Fruit fly (Drosophila melanogaster) whole organism, embryonic: Measurements from ENCODE around the gene CG13088.
A peak's percentile ranks its signal among the peaks of the same experiment; 100 is the strongest.

Source experiments
- Atf3 ChIP-seq: fragments of 200-800 bp; sonication (Bioruptor generic); optimal IDR thresholded peaks from 3 replicates; lab custom pipeline; 2016; ENCODE audit warnings: missing biosample characterization, missing genetic modification characterization
- Awh ChIP-seq: fragments of 200-800 bp; sonication (Bioruptor generic); IDR thresholded peaks from 2 replicates; pipeline ENCODE4, ENCODE4 v1.3.6; 2022; ENCODE audit warnings: missing biosample characterization, missing genetic modification characterization
- BEAF-32 ChIP-seq: fragments of 200-800 bp; sonication (Bioruptor generic); optimal IDR thresholded peaks from 3 replicates; lab custom pipeline; 2017; ENCODE audit warnings: missing biosample characterization, missing genetic modification characterization, mild to moderate bottlenecking, moderate library complexity, missing genetic modification reagents
- Bgb ChIP-seq: fragments of 200-800 bp; sonication (Bioruptor generic); IDR thresholded peaks from 2 replicates; pipeline ENCODE4 v1.3.6; 2022; ENCODE audit warnings: missing biosample characterization, missing genetic modification characterization; ENCODE audit not compliant: partially characterized antibody
- CG10959 ChIP-seq: fragments of 200-800 bp; sonication (Bioruptor generic); IDR thresholded peaks from 2 replicates; pipeline ENCODE4 v1.3.6; 2022; ENCODE audit warnings: missing biosample characterization, missing genetic modification characterization
- CG14050 ChIP-seq: fragments of 200-800 bp; sonication (Bioruptor generic); IDR thresholded peaks from 3 replicates; pipeline ENCODE4 v1.3.6; 2022; ENCODE audit warnings: missing biosample characterization, missing genetic modification characterization
- CG14710 ChIP-seq: fragments of 200-800 bp; sonication (Bioruptor generic); optimal IDR thresholded peaks from 3 replicates; lab custom pipeline; 2019; ENCODE audit warnings: missing biosample characterization, mild to moderate bottlenecking, missing genetic modification characterization, moderate library complexity
- CG15479 ChIP-seq: fragments of 200-800 bp; sonication (Bioruptor generic); optimal IDR thresholded peaks from 3 replicates; lab custom pipeline; 2019; ENCODE audit warnings: missing biosample characterization, mild to moderate bottlenecking, missing genetic modification characterization, moderate library complexity
- CG17328 ChIP-seq: fragments of 200-800 bp; sonication (Bioruptor generic); IDR thresholded peaks from 2 replicates; pipeline ENCODE4 v1.3.6; 2022; ENCODE audit warnings: missing biosample characterization, missing genetic modification characterization
- CG1832 ChIP-seq: fragments of 200-800 bp; sonication (Bioruptor generic); optimal IDR thresholded peaks from 2 replicates; lab custom pipeline; 2017; ENCODE audit warnings: missing biosample characterization, mild to moderate bottlenecking, missing genetic modification characterization, inconsistent platforms
- CG18476 ChIP-seq: fragments of 200-800 bp; sonication (Bioruptor generic); optimal IDR thresholded peaks from 2 replicates; lab custom pipeline; 2016; ENCODE audit warnings: missing biosample characterization, mild to moderate bottlenecking, missing genetic modification characterization
- CG32532 ChIP-seq: fragments of 200-800 bp; sonication (Bioruptor generic); IDR thresholded peaks from 2 replicates; pipeline ENCODE4 v1.3.6; 2022; ENCODE audit warnings: missing biosample characterization, missing genetic modification characterization
- CG33213 ChIP-seq: fragments of 200-800 bp; sonication (Bioruptor generic); optimal IDR thresholded peaks from 3 replicates; lab custom pipeline; 2016; ENCODE audit warnings: missing biosample characterization, missing genetic modification characterization
- CG4360 ChIP-seq: fragments of 200-800 bp; sonication (Bioruptor generic); IDR thresholded peaks from 2 replicates; pipeline ENCODE4 v1.3.6; 2022; ENCODE audit warnings: missing biosample characterization, missing genetic modification characterization
- CG5953 ChIP-seq: fragments of 200-800 bp; sonication (Bioruptor generic); IDR thresholded peaks from 2 replicates; pipeline ENCODE4 v1.3.6; 2022; ENCODE audit warnings: missing biosample characterization, missing genetic modification characterization
- CG6689 ChIP-seq: fragments of 200-800 bp; sonication (Bioruptor generic); IDR thresholded peaks from 2 replicates; pipeline ENCODE4 v1.3.6; 2022; ENCODE audit warnings: missing biosample characterization, missing genetic modification characterization
- CG7745 ChIP-seq: fragments of 200-800 bp; sonication (Bioruptor generic); optimal IDR thresholded peaks from 2 replicates; lab custom pipeline; 2018; ENCODE audit warnings: missing biosample characterization, mild to moderate bottlenecking, missing genetic modification characterization, moderate library complexity
- Dll ChIP-seq: fragments of 200-800 bp; sonication (Bioruptor generic); IDR thresholded peaks from 4 replicates; pipeline ENCODE4 v1.3.6; 2022; ENCODE audit warnings: missing biosample characterization, missing genetic modification characterization; ENCODE audit not compliant: partially characterized antibody
- Doc2 ChIP-seq: fragments of 200-800 bp; sonication (Bioruptor generic); IDR thresholded peaks from 2 replicates; pipeline ENCODE4 v1.3.6; 2022; ENCODE audit warnings: missing biosample characterization, missing genetic modification characterization
- Drgx ChIP-seq: fragments of 200-800 bp; sonication (Bioruptor generic); IDR thresholded peaks from 2 replicates; pipeline ENCODE4 v1.3.6; 2022; ENCODE audit warnings: missing biosample characterization, missing genetic modification characterization
- GATAe ChIP-seq: fragments of 200-800 bp; sonication (Bioruptor generic); conservative IDR thresholded peaks from 2 replicates; pipeline ENCODE4 v1.3.6; 2022; ENCODE audit warnings: missing biosample characterization, missing genetic modification characterization
- HLH3B ChIP-seq: fragments of 200-800 bp; sonication (Bioruptor generic); IDR thresholded peaks from 2 replicates; pipeline ENCODE4 v1.3.6; 2022; ENCODE audit warnings: missing biosample characterization, missing genetic modification characterization
- HLH4C ChIP-seq: fragments of 200-800 bp; sonication (Bioruptor generic); IDR thresholded peaks from 3 replicates; pipeline ENCODE4 v1.3.6; 2022; ENCODE audit warnings: missing biosample characterization, missing genetic modification characterization; ENCODE audit not compliant: partially characterized antibody
- Hr39 ChIP-seq: fragments of >200 bp; optimal IDR thresholded peaks from 2 replicates; lab custom pipeline; 2017
- Mes4 ChIP-seq: fragments of 200-800 bp; sonication (Bioruptor generic); optimal IDR thresholded peaks from 2 replicates; lab custom pipeline; 2016; ENCODE audit warnings: missing biosample characterization, missing genetic modification characterization
- Oli ChIP-seq: fragments of 200-800 bp; sonication (Bioruptor generic); optimal IDR thresholded peaks from 2 replicates; lab custom pipeline; 2018; ENCODE audit warnings: missing biosample characterization, mild to moderate bottlenecking, missing genetic modification characterization, moderate library complexity
- Poxn ChIP-seq: fragments of 200-800 bp; sonication (Bioruptor generic); IDR thresholded peaks from 2 replicates; pipeline ENCODE4 v1.3.6; 2022; ENCODE audit warnings: missing biosample characterization, missing genetic modification characterization
- Rfx ChIP-seq: fragments of 200-800 bp; sonication (Bioruptor generic); IDR thresholded peaks from 2 replicates; pipeline ENCODE4 v1.3.6; 2022; ENCODE audit warnings: missing biosample characterization, missing genetic modification characterization
- Scr ChIP-seq: fragments of 200-800 bp; sonication (Bioruptor generic); IDR thresholded peaks from 2 replicates; pipeline ENCODE4 v1.3.6; 2022; ENCODE audit warnings: missing biosample characterization, missing genetic modification characterization; ENCODE audit not compliant: partially characterized antibody
- Stat92E ChIP-seq, 3 experiments: fragments of >200 bp in 2 of 3; fragments of 200-800 bp in 1 of 3; sonication (Bioruptor generic) in 1 of 3; optimal IDR thresholded peaks; 2 replicates each; lab custom pipeline; 2017 to 2019; ENCODE audit warnings: missing biosample characterization in 3 of 3, missing genetic modification characterization in 3 of 3, mild to moderate bottlenecking in 1 of 3, moderate library complexity in 1 of 3
- Trl ChIP-seq, 3 experiments: fragments of >200 bp in 2 of 3; fragments of 200-800 bp in 1 of 3; sonication (Bioruptor generic) in 1 of 3; optimal IDR thresholded peaks; 2 replicates in 1 of 3; 3 replicates in 2 of 3; lab custom pipeline; 2016 to 2017; ENCODE audit warnings: missing biosample characterization in 1 of 3, missing genetic modification characterization in 1 of 3
- bsh ChIP-seq, 2 experiments: fragments of 200-800 bp; sonication (Bioruptor generic); optimal IDR thresholded peaks; 2 replicates each; lab custom pipeline; 2017 to 2018; ENCODE audit warnings: mild to moderate bottlenecking in 2 of 2, missing biosample characterization in 2 of 2, missing genetic modification characterization in 2 of 2, moderate library complexity in 1 of 2
- cwo ChIP-seq: fragments of 200-800 bp; sonication (Bioruptor generic); optimal IDR thresholded peaks from 3 replicates; lab custom pipeline; 2017; ENCODE audit warnings: missing biosample characterization, missing genetic modification characterization, mild to moderate bottlenecking, moderate library complexity, missing genetic modification reagents
- ems ChIP-seq: fragments of 200-800 bp; sonication (Bioruptor generic); optimal IDR thresholded peaks from 3 replicates; lab custom pipeline; 2016; ENCODE audit warnings: missing biosample characterization, missing genetic modification characterization
- eve ChIP-seq, 2 experiments: fragments of >200 bp; optimal IDR thresholded peaks; 2 replicates each; lab custom pipeline; 2017; ENCODE audit warnings: missing biosample characterization in 2 of 2, missing genetic modification characterization in 2 of 2
- exex ChIP-seq: fragments of 200-800 bp; sonication (Bioruptor generic); optimal IDR thresholded peaks from 4 replicates; lab custom pipeline; 2018; ENCODE audit warnings: missing biosample characterization, mild to moderate bottlenecking, missing genetic modification characterization, moderate library complexity
- fd3F ChIP-seq: fragments of 200-800 bp; sonication (Bioruptor generic); optimal IDR thresholded peaks from 2 replicates; lab custom pipeline; 2018; ENCODE audit warnings: missing biosample characterization, mild to moderate bottlenecking, missing genetic modification characterization, moderate library complexity
- gcm2 ChIP-seq: fragments of 200-800 bp; sonication (Bioruptor generic); optimal IDR thresholded peaks from 2 replicates; lab custom pipeline; 2016; ENCODE audit warnings: missing biosample characterization, missing genetic modification characterization
- her ChIP-seq: fragments of 200-800 bp; sonication (Bioruptor generic); optimal IDR thresholded peaks from 2 replicates; lab custom pipeline; 2016; ENCODE audit warnings: missing biosample characterization, missing genetic modification characterization
- mam ChIP-seq: fragments of 200-800 bp; sonication (Bioruptor generic); optimal IDR thresholded peaks from 3 replicates; lab custom pipeline; 2016; ENCODE audit warnings: missing biosample characterization, missing genetic modification characterization
- mld ChIP-seq: fragments of 200-800 bp; sonication (Bioruptor generic); IDR thresholded peaks from 3 replicates; pipeline ENCODE4 v1.3.6; 2022; ENCODE audit warnings: missing biosample characterization, missing genetic modification characterization; ENCODE audit not compliant: partially characterized antibody
- pum ChIP-seq: fragments of 200-800 bp; sonication (Bioruptor generic); optimal IDR thresholded peaks from 2 replicates; lab custom pipeline; 2016; ENCODE audit warnings: missing biosample characterization, missing genetic modification characterization
- seq ChIP-seq: fragments of 200-800 bp; sonication (Bioruptor generic); IDR thresholded peaks from 2 replicates; pipeline ENCODE4 v1.3.6; 2022; ENCODE audit warnings: missing biosample characterization, missing genetic modification characterization
- sima ChIP-seq: fragments of 200-800 bp; sonication (Bioruptor generic); optimal IDR thresholded peaks from 2 replicates; lab custom pipeline; 2016; ENCODE audit warnings: missing biosample characterization, missing genetic modification characterization
- sna ChIP-seq: fragments of 200-800 bp; sonication (Bioruptor generic); IDR thresholded peaks from 2 replicates; pipeline ENCODE4 v1.3.6; 2022; ENCODE audit warnings: missing biosample characterization, missing genetic modification characterization; ENCODE audit not compliant: partially characterized antibody
- tll ChIP-seq, 2 experiments: fragments of 200-800 bp in 1 of 2; fragments of >200 bp in 1 of 2; sonication (Bioruptor generic) in 1 of 2; optimal IDR thresholded peaks; 2 replicates each; lab custom pipeline; 2017 to 2019; ENCODE audit warnings: missing biosample characterization in 2 of 2, missing genetic modification characterization in 2 of 2, mild to moderate bottlenecking in 1 of 2, moderate library complexity in 1 of 2
- ttk ChIP-seq: fragments of 200-800 bp; sonication (Bioruptor generic); IDR thresholded peaks from 2 replicates; pipeline ENCODE4 v2.1.2; 2022; ENCODE audit warnings: missing biosample characterization, missing genetic modification characterization
- unc-4 ChIP-seq: fragments of 200-800 bp; sonication (Bioruptor generic); IDR thresholded peaks from 2 replicates; pipeline ENCODE4 v1.3.6; 2022; ENCODE audit warnings: missing biosample characterization, missing genetic modification characterization; ENCODE audit not compliant: partially characterized antibody
- zen2 ChIP-seq: fragments of 200-800 bp; sonication (Bioruptor generic); IDR thresholded peaks from 3 replicates; pipeline ENCODE4 v1.3.6; 2022; ENCODE audit warnings: missing biosample characterization, missing genetic modification characterization; ENCODE audit not compliant: partially characterized antibody

The CG13088 gene

DNA sequence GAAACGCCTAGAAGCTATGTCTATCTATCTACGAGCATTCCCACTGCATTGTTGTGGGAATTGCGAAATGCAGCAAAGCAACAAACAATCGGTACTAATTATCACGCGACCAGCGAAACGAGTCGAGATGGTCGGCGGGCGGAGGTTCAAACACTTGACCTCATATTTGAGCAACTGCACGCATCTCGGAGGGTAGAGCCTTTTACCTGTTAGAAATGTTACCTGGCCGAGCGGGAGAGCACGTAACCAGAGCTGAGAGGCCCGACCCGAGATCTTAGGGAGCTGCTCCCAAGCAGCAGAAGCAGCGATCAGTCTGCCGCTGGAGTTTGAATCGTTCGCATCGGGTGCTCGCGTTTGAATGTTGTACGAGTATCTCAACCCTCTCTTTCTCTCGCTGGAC is 10.4 kb upstream of the CG13088 start:
- TF ChIP-seq Drgx (no peak), eve (GFP tag; optimal IDR thresholded peaks at IDR 0.05; lab: Kevin White, UChicago) (no peak), fd3F (GFP tag; lab: Kevin White, UChicago) (no peak), cwo (GFP tag; lab: Kevin White, UChicago) (peak; percentile 51), Trl (optimal IDR thresholded peaks at IDR 0.05; lab: Kevin White, UChicago) (peak; percentile 43 to 69), Trl (GFP tag; optimal IDR thresholded peaks at IDR 0.05; lab: Kevin White, UChicago) (no peak), CG5953 (no peak), Mes4 (GFP tag; lab: Kevin White, UChicago) (no peak), CG4360 (GFP tag; lab: Robert Waterston, UW) (0 out of 2 replicates have a peak, but pooled peaks have one; percentile 15), HLH3B (GFP tag; lab: Robert Waterston, UW) (no peak), Scr (GFP tag; lab: Robert Waterston, UW) (no peak), exex (tag; lab: Kevin White, UChicago) (no peak), ttk (GFP tag; lab: Robert Waterston, UW) (no peak), Stat92E (GFP tag; optimal IDR thresholded peaks at IDR 0.05; lab: Kevin White, UChicago) (no peak), Awh (GFP tag; lab: Robert Waterston, UW) (peak; percentile 19; the same call in 1 of the 2 replicates), mam (GFP tag; lab: Kevin White, UChicago) (no peak), Bgb (GFP tag; lab: Robert Waterston, UW) (peak; percentile 9; the same call in 1 of the 2 replicates), Atf3 (GFP tag; lab: Kevin White, UChicago) (no peak), CG14710 (tag; lab: Kevin White, UChicago) (no peak), her (no peak), unc-4 (GFP tag; lab: Robert Waterston, UW) (no peak), seq (GFP tag; lab: Robert Waterston, UW) (0 out of 2 replicates have a peak, but pooled peaks have one; percentile 12), pum (GFP tag; lab: Kevin White, UChicago) (no peak), gcm2 (GFP tag; lab: Kevin White, UChicago) (no peak), Doc2 (no peak), GATAe (GFP tag; lab: Robert Waterston, UW) (no peak), CG6689 (no peak), CG1832 (GFP tag; lab: Kevin White, UChicago) (peak; percentile 1), sna (GFP tag; lab: Robert Waterston, UW) (no peak), Oli (tag; lab: Kevin White, UChicago) (no peak), Hr39 (lab: Kevin White, UChicago) (no peak), Rfx (peak; percentile 27; the same call in 1 of the 2 replicates), bsh (GFP tag; optimal IDR thresholded peaks at IDR 0.05; lab: Kevin White, UChicago) (no peak), ems (GFP tag; lab: Kevin White, UChicago) (no peak), zen2 (GFP tag; lab: Robert Waterston, UW) (0 out of 3 replicates have a peak, but pooled peaks have one; percentile 40), Dll (GFP tag; lab: Robert Waterston, UW) (0 out of 4 replicates have a peak, but pooled peaks have one; percentile 28), mld (0 out of 3 replicates have a peak, but pooled peaks have one; percentile 45), CG15479 (peak; percentile 69), CG10959 (GFP tag; lab: Robert Waterston, UW) (no peak), Poxn (GFP tag; lab: Robert Waterston, UW) (no peak), BEAF-32 (GFP tag; lab: Kevin White, UChicago) (peak; percentile 14), tll (GFP tag; optimal IDR thresholded peaks at IDR 0.05; lab: Kevin White, UChicago) (peak in 1 of 2 experiments; percentile 32), CG32532 (GFP tag; lab: Robert Waterston, UW) (peak; percentile 21; the same call in 1 of the 2 replicates), HLH4C (GFP tag; lab: Robert Waterston, UW) (no peak), sima (GFP tag; lab: Kevin White, UChicago) (no peak), CG18476 (no peak), CG7745 (tag; lab: Kevin White, UChicago) (peak; percentile 9), CG33213 (GFP tag; lab: Kevin White, UChicago) (no peak), CG17328 (0 out of 2 replicates have a peak, but pooled peaks have one; percentile 12), CG14050 (no peak)
